Worm (Caenorhabditis elegans): ENCODE measurements around the gene T24E12.11.
A peak's percentile ranks its signal among the peaks of the same experiment; 100 is the strongest.

Gene T24E12.11

ce11 chrII:3747405-3747804 is 32.0 kb downstream of the T24E12.11 start, which contains the start of gene fbxb-92:
fbxb-92 (minus strand) TSS chrII:3747505.
- no peak for TF ChIP-seq sptf-1 (tag; optimal IDR thresholded peaks at IDR 0.05)
- TF ChIP-seq mef-2 (tag; optimal IDR thresholded peaks at IDR 0.05) = no peak
- no peak for TF ChIP-seq sup-37 (GFP tag; optimal IDR thresholded peaks at IDR 0.05)
- TF ChIP-seq lin-14 (GFP tag; optimal IDR thresholded peaks at IDR 0.05) = no peak
- TF ChIP-seq nhr-90 (tag; optimal IDR thresholded peaks at IDR 0.05; ENCODE audit: poor library complexity) = no peak
- no peak for TF ChIP-seq elt-3 (tag; optimal IDR thresholded peaks at IDR 0.05)
- TF ChIP-seq unc-130 (tag; optimal IDR thresholded peaks at IDR 0.05) = no peak
- TF ChIP-seq nhr-71 (tag; optimal IDR thresholded peaks at IDR 0.05) = no peak
- TF ChIP-seq snu-23 (GFP tag; optimal IDR thresholded peaks at IDR 0.05) = no peak
- TF ChIP-seq unc-86 (tag; optimal IDR thresholded peaks at IDR 0.05) = no peak
- TF ChIP-seq nhr-77 (tag; optimal IDR thresholded peaks at IDR 0.05) = no peak
- TF ChIP-seq nhr-20 (tag; optimal IDR thresholded peaks at IDR 0.05) = no peak
- no peak for TF ChIP-seq mdl-1 (tag; optimal IDR thresholded peaks at IDR 0.05)
- no peak for TF ChIP-seq unc-62 (GFP tag; optimal IDR thresholded peaks at IDR 0.05)
- no peak for TF ChIP-seq nhr-237 (tag; optimal IDR thresholded peaks at IDR 0.05)
- TF ChIP-seq egl-13 (tag; optimal IDR thresholded peaks at IDR 0.05) = no peak
- TF ChIP-seq efl-3 (GFP tag; optimal IDR thresholded peaks at IDR 0.05) = no peak

ce11 chrII:3743684-3744200 is 35.6 kb downstream of the T24E12.11 start, which contains the start of gene nta-1:
nta-1 (minus strand) TSS chrII:3743814.
- TF ChIP-seq nhr-20 (tag; optimal IDR thresholded peaks at IDR 0.05) (peak; percentile 85), nhr-71 (tag; optimal IDR thresholded peaks at IDR 0.05) (no peak), mdl-1 (tag; optimal IDR thresholded peaks at IDR 0.05) (peak in 1 of 2 experiments; percentile 22), lin-14 (GFP tag; optimal IDR thresholded peaks at IDR 0.05) (peak; percentile 75), elt-2 (tag; optimal IDR thresholded peaks at IDR 0.05) (peak; percentile 20), efl-1 (optimal IDR thresholded peaks at IDR 0.05) (no peak), efl-1 (GFP tag; optimal IDR thresholded peaks at IDR 0.05 in 1 of 2) (peak in 1 of 2 experiments; percentile 4), lin-35 (GFP tag; optimal IDR thresholded peaks at IDR 0.05) (peak in 1 of 2 experiments; percentile 39), isw-1 (GFP tag; IDR thresholded peaks at IDR 0.05) (no peak), ces-1 (GFP tag; optimal IDR thresholded peaks at IDR 0.05) (no peak)

DNA sequence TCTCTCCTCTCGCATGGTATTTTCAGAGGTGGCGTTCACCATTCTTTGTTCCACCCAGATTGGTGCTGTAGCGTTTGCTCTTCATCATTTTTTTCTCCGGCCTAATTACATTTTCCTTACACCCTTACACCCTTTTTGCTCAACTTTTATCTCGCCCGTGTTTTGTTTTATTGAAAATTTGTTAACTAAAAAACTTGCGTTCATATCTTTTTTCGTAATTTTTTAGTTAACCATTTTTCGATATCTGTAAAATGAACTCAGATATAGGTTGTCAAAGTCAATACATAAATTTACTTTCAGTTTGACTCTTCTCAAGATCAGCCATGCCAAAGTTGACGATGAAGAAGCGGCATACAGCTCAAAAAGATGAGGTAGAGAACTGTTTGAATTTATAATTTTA is 37.8 kb downstream of the T24E12.11 start, which contains the start of gene F12E12.1:
TSS of gene F12E12.1 (plus strand) at position 301 of the 400 bp plus-strand sequence.
- TF ChIP-seq hlh-4 (tag; optimal IDR thresholded peaks at IDR 0.05) (no peak), dsc-1 (tag; optimal IDR thresholded peaks at IDR 0.05) (no peak), ceh-88 (GFP tag; IDR thresholded peaks at IDR 0.05) (no peak), skn-1 (tag; optimal IDR thresholded peaks at IDR 0.05) (no peak)

- TF ChIP-seq nhr-76 (tag; optimal IDR thresholded peaks at IDR 0.05) = no peak
- no peak for TF ChIP-seq unc-86 (tag; optimal IDR thresholded peaks at IDR 0.05)
- no peak for TF ChIP-seq hpl-2 (GFP tag; optimal IDR thresholded peaks at IDR 0.05)
- TF ChIP-seq nhr-20 (tag; optimal IDR thresholded peaks at IDR 0.05) = no peak
- no peak for TF ChIP-seq alr-1 (tag; optimal IDR thresholded peaks at IDR 0.05; ENCODE audit: borderline replicate concordance)
- TF ChIP-seq lin-14 (GFP tag; optimal IDR thresholded peaks at IDR 0.05) = no peak
- TF ChIP-seq skn-1 (tag; optimal IDR thresholded peaks at IDR 0.05) = no peak
- TF ChIP-seq vab-15 (tag; optimal IDR thresholded peaks at IDR 0.05) = no peak
- no peak for TF ChIP-seq mep-1 (tag; optimal IDR thresholded peaks at IDR 0.05)
- no peak for TF ChIP-seq nhr-237 (tag; optimal IDR thresholded peaks at IDR 0.05)
- TF ChIP-seq pag-3 (tag; optimal IDR thresholded peaks at IDR 0.05; ENCODE audit: borderline replicate concordance, insufficient read depth) = no peak
- no peak for TF ChIP-seq nhr-77 (tag; optimal IDR thresholded peaks at IDR 0.05)
- no peak for TF ChIP-seq unc-130 (tag; optimal IDR thresholded peaks at IDR 0.05)
- TF ChIP-seq dsc-1 (tag; optimal IDR thresholded peaks at IDR 0.05) = no peak
- TF ChIP-seq efl-3 (GFP tag; optimal IDR thresholded peaks at IDR 0.05) = no peak
- TF ChIP-seq ztf-11 (tag; optimal IDR thresholded peaks at IDR 0.05) = no peak
Observed at ce11 chrII:3739647-3740046, 39.7 kb downstream of the T24E12.11 start, which contains the start of gene F12E12.2. F12E12.2 (plus strand) TSS chrII:3739947.
